Worm (Caenorhabditis elegans) whole organism, L1 larva: ENCODE data around the gene F46B6.9.
A peak's percentile ranks its signal among the peaks of the same experiment; 100 is the strongest.

Experiments
- C04F5.9 ChIP-seq: sonication (generic microtip); optimal IDR thresholded peaks from 2 replicates; lab custom pipeline; 2016; ENCODE audit warnings: missing genetic modification characterization, missing compliant biosample characterization
- aha-1 ChIP-seq: fragments of 150-350 bp; optimal IDR thresholded peaks from 2 replicates; lab custom pipeline; 2014; ENCODE audit warnings: missing biosample characterization, missing genetic modification characterization
- alr-1 ChIP-seq: fragments of 200-800 bp; sonication (Bioruptor generic); optimal IDR thresholded peaks from 2 replicates; lab custom pipeline; 2018; ENCODE audit warnings: borderline replicate concordance, mild to moderate bottlenecking, missing genetic modification characterization, missing compliant biosample characterization
- aly-2 ChIP-seq: fragments of 150-350 bp; optimal IDR thresholded peaks from 2 replicates; lab custom pipeline; 2014; ENCODE audit warnings: missing biosample characterization, missing genetic modification characterization
- ceh-63 ChIP-seq: fragments of 200-800 bp; sonication (Bioruptor generic); optimal IDR thresholded peaks from 2 replicates; lab custom pipeline; 2018; ENCODE audit warnings: mild to moderate bottlenecking, missing genetic modification characterization, missing compliant biosample characterization
- ceh-88 ChIP-seq: fragments of 200-800 bp; sonication (Bioruptor generic); IDR thresholded peaks from 2 replicates; pipeline ENCODE4 v1.3.6; 2022; ENCODE audit warnings: missing genetic modification characterization, missing compliant biosample characterization
- ceh-90 ChIP-seq: sonication (generic microtip); optimal IDR thresholded peaks from 2 replicates; lab custom pipeline; 2016; ENCODE audit warnings: missing genetic modification characterization, missing compliant biosample characterization
- ces-1 ChIP-seq: fragments of 150-350 bp; optimal IDR thresholded peaks from 2 replicates; lab custom pipeline; 2014; ENCODE audit warnings: missing biosample characterization, missing genetic modification reagents, missing genetic modification characterization
- dpl-1 ChIP-seq, 3 experiments: fragments of 150-350 bp in 2 of 3; sonication (generic microtip) in 1 of 3; optimal IDR thresholded peaks; 2 replicates each; lab custom pipeline; 2014 to 2017; ENCODE audit warnings: missing biosample characterization in 3 of 3, missing genetic modification characterization in 3 of 3, missing genetic modification reagents in 3 of 3
- efl-1 ChIP-seq, 4 experiments: fragments of 150-350 bp; optimal IDR thresholded peaks in 3 of 4; peaks in 1 of 4; 1 replicate in 1 of 4; 2 replicates in 3 of 4; lab custom pipeline; 2014; ENCODE audit warnings: missing biosample characterization in 2 of 4, missing genetic modification characterization in 2 of 4, missing genetic modification reagents in 2 of 4
- elt-2 ChIP-seq: sonication (generic microtip); optimal IDR thresholded peaks from 2 replicates; lab custom pipeline; 2016; ENCODE audit warnings: missing genetic modification characterization, mild to moderate bottlenecking, inconsistent platforms, missing compliant biosample characterization, missing genetic modification reagents
- elt-3 ChIP-seq, 6 experiments: fragments of 150-350 bp in 1 of 6; sonication (generic microtip); optimal IDR thresholded peaks; 2 replicates each; lab custom pipeline; 2017 to 2018; ENCODE audit warnings: missing biosample characterization in 6 of 6, missing genetic modification characterization in 6 of 6, inconsistent platforms in 1 of 6
- fkh-10 ChIP-seq: sonication (generic microtip); optimal IDR thresholded peaks from 2 replicates; lab custom pipeline; 2017; ENCODE audit warnings: missing biosample characterization, missing genetic modification reagents, missing genetic modification characterization
- fkh-8 ChIP-seq: sonication (generic microtip); optimal IDR thresholded peaks from 2 replicates; lab custom pipeline; 2016; ENCODE audit warnings: mild to moderate bottlenecking, missing genetic modification characterization, missing compliant biosample characterization
- fos-1 ChIP-seq: fragments of 150-350 bp; optimal IDR thresholded peaks from 2 replicates; lab custom pipeline; 2014; ENCODE audit warnings: missing biosample characterization, missing genetic modification characterization
- irx-1 ChIP-seq: sonication (generic microtip); optimal IDR thresholded peaks from 2 replicates; lab custom pipeline; 2016; ENCODE audit warnings: missing genetic modification characterization, missing compliant biosample characterization
- lin-14 ChIP-seq: fragments of 200-800 bp; sonication (Bioruptor generic); optimal IDR thresholded peaks from 2 replicates; lab custom pipeline; 2018; ENCODE audit warnings: mild to moderate bottlenecking, missing genetic modification characterization, moderate library complexity, missing compliant biosample characterization
- lsy-2 ChIP-seq, 2 experiments: fragments of 150-350 bp; optimal IDR thresholded peaks; 2 replicates each; lab custom pipeline; 2014; ENCODE audit warnings: missing biosample characterization in 2 of 2, missing genetic modification characterization in 2 of 2
- mab-9 ChIP-seq: fragments of 200-800 bp; sonication (Bioruptor generic); IDR thresholded peaks from 2 replicates; pipeline ENCODE4 v1.3.6; 2022; ENCODE audit warnings: missing genetic modification reagents, missing genetic modification characterization, missing compliant biosample characterization
- mdl-1 ChIP-seq, 2 experiments: fragments of 150-350 bp; optimal IDR thresholded peaks; 2 replicates each; lab custom pipeline; 2014 to 2017; ENCODE audit warnings: missing biosample characterization in 2 of 2, missing genetic modification characterization in 2 of 2, inconsistent platforms in 1 of 2
- mef-2 ChIP-seq: fragments of 150-350 bp; optimal IDR thresholded peaks from 2 replicates; lab custom pipeline; 2014; ENCODE audit warnings: missing biosample characterization, missing genetic modification characterization
- nhr-12 ChIP-seq: sonication (generic microtip); optimal IDR thresholded peaks from 2 replicates; lab custom pipeline; 2017; ENCODE audit warnings: missing biosample characterization, missing genetic modification characterization
- nhr-20 ChIP-seq: sonication (generic microtip); optimal IDR thresholded peaks from 2 replicates; lab custom pipeline; 2016; ENCODE audit warnings: mild to moderate bottlenecking, missing genetic modification characterization, missing compliant biosample characterization
- nhr-237 ChIP-seq: fragments of 150-350 bp; optimal IDR thresholded peaks from 2 replicates; lab custom pipeline; 2014; ENCODE audit warnings: missing biosample characterization, missing genetic modification characterization
- nhr-47 ChIP-seq: sonication (generic microtip); optimal IDR thresholded peaks from 2 replicates; lab custom pipeline; 2016; ENCODE audit warnings: mild to moderate bottlenecking, missing genetic modification characterization, moderate library complexity, missing compliant biosample characterization
- nhr-71 ChIP-seq: sonication (generic microtip); optimal IDR thresholded peaks from 2 replicates; lab custom pipeline; 2016; ENCODE audit warnings: mild to moderate bottlenecking, missing genetic modification characterization, moderate library complexity, missing compliant biosample characterization
- nhr-76 ChIP-seq: sonication (generic microtip); optimal IDR thresholded peaks from 2 replicates; lab custom pipeline; 2017; ENCODE audit warnings: missing biosample characterization, missing genetic modification characterization
- nhr-84 ChIP-seq: sonication (generic microtip); optimal IDR thresholded peaks from 2 replicates; lab custom pipeline; 2017; ENCODE audit warnings: missing biosample characterization, missing genetic modification characterization
- nhr-90 ChIP-seq: sonication (generic microtip); optimal IDR thresholded peaks from 2 replicates; lab custom pipeline; 2016; ENCODE audit warnings: mild to moderate bottlenecking, missing genetic modification characterization, missing compliant biosample characterization; ENCODE audit not compliant: poor library complexity
- pax-3 ChIP-seq: fragments of 200-800 bp; sonication (Bioruptor generic); optimal IDR thresholded peaks from 2 replicates; lab custom pipeline; 2018; ENCODE audit warnings: mild to moderate bottlenecking, missing genetic modification characterization, moderate library complexity, missing compliant biosample characterization
- pqm-1 ChIP-seq: sonication (generic microtip); optimal IDR thresholded peaks from 3 replicates; lab custom pipeline; 2017; ENCODE audit warnings: missing biosample characterization, missing genetic modification characterization
- skn-1 ChIP-seq: fragments of 150-350 bp; optimal IDR thresholded peaks from 2 replicates; lab custom pipeline; 2014; ENCODE audit warnings: missing biosample characterization, missing genetic modification characterization
- snpc-4 ChIP-seq: fragments of 150-350 bp; optimal IDR thresholded peaks from 2 replicates; lab custom pipeline; 2014; ENCODE audit warnings: missing biosample characterization, missing genetic modification characterization
- sox-4 ChIP-seq: sonication (generic microtip); optimal IDR thresholded peaks from 2 replicates; lab custom pipeline; 2016; ENCODE audit warnings: missing genetic modification characterization, missing compliant biosample characterization
- sptf-1 ChIP-seq: fragments of 150-350 bp; optimal IDR thresholded peaks from 2 replicates; lab custom pipeline; 2014; ENCODE audit warnings: missing biosample characterization, missing genetic modification characterization
- sup-37 ChIP-seq: fragments of 200-800 bp; sonication (Bioruptor generic); optimal IDR thresholded peaks from 2 replicates; lab custom pipeline; 2018; ENCODE audit warnings: mild to moderate bottlenecking, missing genetic modification characterization, missing compliant biosample characterization
- swsn-7 ChIP-seq: sonication (generic microtip); optimal IDR thresholded peaks from 2 replicates; lab custom pipeline; 2016; ENCODE audit warnings: missing genetic modification characterization, missing compliant biosample characterization
- tlp-1 ChIP-seq: fragments of 150-350 bp; optimal IDR thresholded peaks from 2 replicates; lab custom pipeline; 2014; ENCODE audit warnings: missing biosample characterization, missing genetic modification characterization
- unc-130 ChIP-seq: fragments of 150-350 bp; optimal IDR thresholded peaks from 2 replicates; lab custom pipeline; 2017; ENCODE audit warnings: missing biosample characterization, missing genetic modification characterization, inconsistent platforms
- unc-30 ChIP-seq: sonication (generic microtip); optimal IDR thresholded peaks from 2 replicates; lab custom pipeline; 2017; ENCODE audit warnings: missing biosample characterization, missing genetic modification characterization
- unc-86 ChIP-seq: sonication (generic microtip); optimal IDR thresholded peaks from 2 replicates; lab custom pipeline; 2016; ENCODE audit warnings: missing genetic modification characterization, missing compliant biosample characterization
- vab-15 ChIP-seq: sonication (generic microtip); optimal IDR thresholded peaks from 2 replicates; lab custom pipeline; 2017; ENCODE audit warnings: missing genotype, mild to moderate bottlenecking, missing genetic modification characterization, missing compliant biosample characterization
- xbp-1 ChIP-seq: sonication (generic microtip); optimal IDR thresholded peaks from 2 replicates; lab custom pipeline; 2016; ENCODE audit warnings: missing genetic modification characterization, missing compliant biosample characterization
- zag-1 ChIP-seq: fragments of 150-350 bp; optimal IDR thresholded peaks from 2 replicates; lab custom pipeline; 2014; ENCODE audit warnings: missing biosample characterization, missing genetic modification characterization
- zip-4 ChIP-seq: fragments of 200-800 bp; sonication (Bioruptor generic); optimal IDR thresholded peaks from 2 replicates; lab custom pipeline; 2018; ENCODE audit warnings: mild to moderate bottlenecking, missing genetic modification characterization, moderate library complexity, missing compliant biosample characterization
- ztf-11 ChIP-seq, 2 experiments: sonication (generic microtip); optimal IDR thresholded peaks; 2 replicates each; lab custom pipeline; 2016 to 2017; ENCODE audit warnings: missing genetic modification characterization in 2 of 2, missing biosample characterization in 1 of 2, missing compliant biosample characterization in 1 of 2
- ztf-4 ChIP-seq: fragments of 150-350 bp; optimal IDR thresholded peaks from 2 replicates; lab custom pipeline; 2014; ENCODE audit warnings: missing biosample characterization, missing genetic modification characterization

Gene F46B6.9

DNA sequence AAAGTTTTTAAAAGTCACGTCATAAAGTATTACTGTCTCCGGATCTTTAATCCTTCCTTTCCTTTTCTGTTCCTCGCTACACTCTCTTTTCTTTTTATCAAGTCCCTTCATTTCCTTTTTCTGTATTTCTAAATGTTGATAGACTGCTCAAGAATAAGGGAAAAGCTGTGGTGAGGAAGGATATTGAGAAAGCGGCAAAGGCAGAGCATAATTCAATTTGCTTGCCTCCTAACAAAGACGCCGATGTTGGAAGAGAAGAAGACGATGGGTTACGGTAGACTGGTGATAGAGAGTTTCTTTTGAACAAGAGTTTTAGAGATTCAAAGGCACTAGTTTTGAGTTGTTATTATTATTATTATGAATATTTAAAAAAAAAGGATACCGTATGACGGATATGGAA is 31.0 kb upstream of the F46B6.9 start (continued):
- TF ChIP-seq zip-4 (no peak), sptf-1 (no peak), fkh-10 (GFP tag; lab: Kevin White, UChicago) (peak; percentile 98), nhr-84 (tag; lab: Kevin White, UChicago) (no peak), unc-30 (tag; lab: Kevin White, UChicago) (no peak), fkh-8 (tag; lab: Kevin White, UChicago) (no peak), nhr-90 (tag; lab: Kevin White, UChicago) (no peak), elt-3 (tag; optimal IDR thresholded peaks at IDR 0.05; lab: Kevin White, UChicago) (no peak), nhr-47 (tag; lab: Kevin White, UChicago) (peak; percentile 30), vab-15 (tag; lab: Kevin White, UChicago) (no peak), elt-2 (no peak), nhr-76 (no peak), unc-130 (tag; lab: Kevin White, UChicago) (no peak), snpc-4 (no peak), skn-1 (tag; lab: Kevin White, UChicago) (no peak), dpl-1 (GFP tag; optimal IDR thresholded peaks at IDR 0.05; lab: Kevin White, UChicago) (no peak), lsy-2 (tag; optimal IDR thresholded peaks at IDR 0.05; lab: Kevin White, UChicago) (peak; percentile 48 to 85), ceh-88 (no peak), swsn-7 (tag; lab: Kevin White, UChicago) (peak; percentile 15), pax-3 (tag; lab: Kevin White, UChicago) (no peak), sox-4 (no peak), mdl-1 (tag; optimal IDR thresholded peaks at IDR 0.05; lab: Kevin White, UChicago) (no peak), ztf-11 (tag; optimal IDR thresholded peaks at IDR 0.05; lab: Kevin White, UChicago) (no peak), ceh-63 (no peak), sup-37 (GFP tag; lab: Kevin White, UChicago) (no peak), nhr-237 (tag; lab: Kevin White, UChicago) (no peak), xbp-1 (tag; lab: Kevin White, UChicago) (no peak), unc-86 (tag; lab: Kevin White, UChicago) (no peak), fos-1 (no peak)

DNA sequence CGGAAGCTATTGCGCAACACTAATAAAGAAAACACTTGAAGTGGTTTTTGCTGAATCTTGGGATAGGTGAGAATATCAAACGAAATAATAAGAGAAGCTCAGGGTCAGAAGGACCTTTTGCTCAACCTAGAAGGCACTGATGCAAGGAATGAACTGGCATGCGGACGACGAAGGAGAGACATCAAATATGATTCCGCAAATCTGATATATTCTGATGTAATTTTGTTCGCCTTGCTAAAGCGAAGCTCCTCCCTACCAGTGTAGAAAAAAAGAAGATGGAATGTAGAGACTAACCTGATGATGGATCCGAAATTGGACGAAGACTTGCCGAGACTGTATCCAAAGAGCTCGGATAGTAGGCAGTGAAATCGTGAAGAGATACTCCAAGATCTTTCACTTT is 28.7 kb upstream of the F46B6.9 start:
- peak; percentile 34 for TF ChIP-seq fkh-10 (GFP tag; lab: Kevin White, UChicago)
- no peak for TF ChIP-seq efl-1 (optimal IDR thresholded peaks at IDR 0.05; lab: Kevin White, UChicago)
- TF ChIP-seq efl-1 (GFP tag; optimal IDR thresholded peaks at IDR 0.05 in 1 of 2; lab: Kevin White, UChicago) = peak in 1 of 2 experiments; percentile 58
- TF ChIP-seq ces-1 = peak; percentile 97
- TF ChIP-seq lin-14 = peak; percentile 22
- TF ChIP-seq aha-1 (tag; lab: Kevin White, UChicago) = no peak
- TF ChIP-seq nhr-20 (tag; lab: Kevin White, UChicago) = no peak
- TF ChIP-seq zag-1 (tag; lab: Kevin White, UChicago) = no peak
- TF ChIP-seq nhr-71 = no peak

ce11 chrV:9768828-9769778 is 27.6 kb upstream of the F46B6.9 start, which contains the start of gene unc-42:
unc-42 (minus strand) TSS chrV:9769391.
- TF ChIP-seq tlp-1 (tag; lab: Kevin White, UChicago) = no peak
- no peak for TF ChIP-seq irx-1
- no peak for TF ChIP-seq aha-1 (tag; lab: Kevin White, UChicago)
- no peak for TF ChIP-seq mab-9
- TF ChIP-seq nhr-71 = peak; percentile 30
- TF ChIP-seq vab-15 (tag; lab: Kevin White, UChicago) = no peak
- no peak for TF ChIP-seq efl-1 (optimal IDR thresholded peaks at IDR 0.05; lab: Kevin White, UChicago)
- peak in 1 of 2 experiments; percentile 76 for TF ChIP-seq efl-1 (GFP tag; optimal IDR thresholded peaks at IDR 0.05 in 1 of 2; lab: Kevin White, UChicago)
- peak; percentile 50 for TF ChIP-seq nhr-47 (tag; lab: Kevin White, UChicago)
- TF ChIP-seq C04F5.9 (tag; lab: Kevin White, UChicago) = no peak
- TF ChIP-seq pqm-1 (tag; lab: Kevin White, UChicago) = no peak
- no peak for TF ChIP-seq sptf-1
- no peak for TF ChIP-seq mdl-1 (tag; optimal IDR thresholded peaks at IDR 0.05; lab: Kevin White, UChicago)
- no peak for TF ChIP-seq mef-2 (tag; lab: Kevin White, UChicago)
- no peak for TF ChIP-seq fkh-8 (tag; lab: Kevin White, UChicago)
- no peak for TF ChIP-seq nhr-12 (tag; lab: Kevin White, UChicago)
- TF ChIP-seq elt-3 (tag; optimal IDR thresholded peaks at IDR 0.05; lab: Kevin White, UChicago) = no peak
- TF ChIP-seq sup-37 (GFP tag; lab: Kevin White, UChicago) = no peak
- no peak for TF ChIP-seq zag-1 (tag; lab: Kevin White, UChicago)
- TF ChIP-seq elt-2 = no peak
- TF ChIP-seq aly-2 (tag; lab: Kevin White, UChicago) = no peak
- no peak for TF ChIP-seq alr-1 (tag; lab: Kevin White, UChicago)
- TF ChIP-seq ztf-4 (tag; lab: Kevin White, UChicago) = no peak
- TF ChIP-seq ceh-90 (tag; lab: Kevin White, UChicago) = no peak
- TF ChIP-seq unc-86 (tag; lab: Kevin White, UChicago) = no peak
